Worm (Caenorhabditis elegans) whole organism, L1 larva: ENCODE data around the gene grd-10.

Experiments
- C04F5.9 ChIP-seq: sonication (generic microtip); optimal IDR thresholded peaks from 2 replicates; lab custom pipeline; 2016; ENCODE audit warnings: missing genetic modification characterization, missing compliant biosample characterization
- ces-1 ChIP-seq: fragments of 150-350 bp; optimal IDR thresholded peaks from 2 replicates; lab custom pipeline; 2014; ENCODE audit warnings: missing biosample characterization, missing genetic modification reagents, missing genetic modification characterization
- jun-1 ChIP-seq: fragments of 150-350 bp; optimal IDR thresholded peaks from 2 replicates; lab custom pipeline; 2014; ENCODE audit warnings: missing biosample characterization, missing genetic modification reagents, missing genetic modification characterization
- nhr-28 ChIP-seq: fragments of 150-350 bp; optimal IDR thresholded peaks from 2 replicates; lab custom pipeline; 2014; ENCODE audit warnings: missing biosample characterization, missing genetic modification characterization
- pqm-1 ChIP-seq: sonication (generic microtip); optimal IDR thresholded peaks from 3 replicates; lab custom pipeline; 2017; ENCODE audit warnings: missing biosample characterization, missing genetic modification characterization
- ztf-11 ChIP-seq, 2 experiments: sonication (generic microtip); optimal IDR thresholded peaks; 2 replicates each; lab custom pipeline; 2016 to 2017; ENCODE audit warnings: missing genetic modification characterization in 2 of 2, missing biosample characterization in 1 of 2, missing compliant biosample characterization in 1 of 2

ce11 chrIV:3447350-3447749 is 6.5 kb downstream of the grd-10 start:
- TF ChIP-seq jun-1: no peak
- no peak for TF ChIP-seq C04F5.9 (tag; lab: Kevin White, UChicago)
- no peak for TF ChIP-seq nhr-28 (tag; lab: Kevin White, UChicago)
- TF ChIP-seq ztf-11 (tag; optimal IDR thresholded peaks at IDR 0.05; lab: Kevin White, UChicago): no peak
- no peak for TF ChIP-seq pqm-1 (tag; lab: Kevin White, UChicago)
- no peak for TF ChIP-seq ces-1 (GFP tag; lab: Kevin White, UChicago)
